Worm (Caenorhabditis elegans): Measurements from ENCODE around the gene cyp-33E2.

- TF ChIP-seq nhr-42 (GFP tag; IDR thresholded peaks at IDR 0.05) (no peak), rbr-2 (tag; optimal IDR thresholded peaks at IDR 0.05) (no peak), daf-8 (GFP tag; IDR thresholded peaks at IDR 0.05) (no peak), mep-1 (tag; optimal IDR thresholded peaks at IDR 0.05) (no peak), dpl-1 (GFP tag; optimal IDR thresholded peaks at IDR 0.05) (no peak), F49E8.2 (tag; optimal IDR thresholded peaks at IDR 0.05; ENCODE audit: borderline replicate concordance) (no peak), unc-62 (GFP tag; optimal IDR thresholded peaks at IDR 0.05 in 1 of 2) (no peak), unc-62 (tag; optimal IDR thresholded peaks at IDR 0.05) (no peak), nhr-6 (tag; optimal IDR thresholded peaks at IDR 0.05) (no peak)
Measured at ce11 chrIV:8608204-8608603, 3.9 kb upstream of the cyp-33E2 start.

All from whole organism, L4 larva.